Fruit fly (Drosophila melanogaster) whole organism, prepupa: ENCODE results near the gene CG14325.

Experiments
- CG16779 ChIP-seq: fragments of 200-800 bp; sonication (Bioruptor generic); optimal IDR thresholded peaks from 3 replicates; lab custom pipeline; 2017; ENCODE audit warnings: missing biosample characterization, mild to moderate bottlenecking, missing genetic modification characterization
- CG9139 ChIP-seq: fragments of 200-800 bp; sonication (Bioruptor generic); optimal IDR thresholded peaks from 3 replicates; lab custom pipeline; 2017; ENCODE audit warnings: missing biosample characterization, mild to moderate bottlenecking, missing genetic modification characterization
- Hr38 ChIP-seq: sonication (Bioruptor generic); optimal IDR thresholded peaks from 2 replicates; lab custom pipeline; 2016; ENCODE audit warnings: missing biosample characterization, missing genetic modification characterization
- Lpt ChIP-seq: fragments of 200-800 bp; sonication (Bioruptor generic); optimal IDR thresholded peaks from 3 replicates; lab custom pipeline; 2016; ENCODE audit warnings: missing biosample characterization, missing genetic modification characterization
- Sox102F ChIP-seq: fragments of 200-800 bp; sonication (Bioruptor generic); optimal IDR thresholded peaks from 2 replicates; lab custom pipeline; 2016; ENCODE audit warnings: missing biosample characterization, mild to moderate bottlenecking, missing genetic modification characterization
- cyc ChIP-seq: fragments of 200-800 bp; sonication (Bioruptor generic); optimal IDR thresholded peaks from 3 replicates; lab custom pipeline; 2016; ENCODE audit warnings: missing biosample characterization, missing genetic modification characterization

DNA sequence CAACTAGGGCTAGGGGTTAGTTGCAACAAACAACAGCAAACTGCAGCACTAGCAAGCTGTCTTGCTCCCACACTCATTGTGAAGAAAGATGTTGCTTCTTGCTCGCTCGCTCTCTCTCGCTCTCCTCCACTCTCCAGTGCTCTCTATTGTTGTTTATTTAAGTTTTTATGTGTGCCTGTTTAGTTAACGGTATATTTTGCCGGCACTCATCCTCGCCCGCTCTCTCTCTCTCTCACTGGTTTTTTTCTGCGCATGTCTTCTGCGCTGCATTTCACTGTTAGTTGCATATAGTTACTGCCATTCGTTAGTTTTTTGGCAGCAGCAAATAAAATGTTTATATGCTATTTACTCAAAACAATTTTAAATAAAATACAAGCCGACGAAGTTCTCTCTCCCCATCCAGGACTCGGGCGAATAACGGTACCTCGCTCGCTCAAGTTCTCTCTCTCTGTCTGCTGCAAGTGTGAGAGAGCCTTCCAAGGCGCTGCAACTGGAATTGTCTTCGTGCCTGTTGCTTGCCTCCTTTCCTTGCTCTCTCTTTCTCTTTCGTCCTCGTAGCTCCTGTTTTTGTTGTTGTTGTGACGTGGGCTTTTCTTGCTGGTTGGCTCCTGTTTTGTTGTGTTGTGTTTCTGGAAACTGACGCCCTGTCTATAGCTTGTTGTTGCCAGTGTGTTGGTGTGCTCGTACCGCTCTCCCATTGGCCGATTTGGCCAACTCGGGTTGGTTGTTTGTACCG lies 39.3 kb downstream of the CG14325 start:
- TF ChIP-seq cyc: no peak
- TF ChIP-seq Sox102F: no peak
- no peak for TF ChIP-seq Hr38 (GFP tag; lab: Kevin White, UChicago)
- TF ChIP-seq Lpt (GFP tag; lab: Kevin White, UChicago): no peak
- TF ChIP-seq CG9139 (GFP tag; lab: Kevin White, UChicago): no peak
- no peak for TF ChIP-seq CG16779 (tag; lab: Kevin White, UChicago)
